Worm (Caenorhabditis elegans): ENCODE measurements around the gene F32A5.4.

DNA sequence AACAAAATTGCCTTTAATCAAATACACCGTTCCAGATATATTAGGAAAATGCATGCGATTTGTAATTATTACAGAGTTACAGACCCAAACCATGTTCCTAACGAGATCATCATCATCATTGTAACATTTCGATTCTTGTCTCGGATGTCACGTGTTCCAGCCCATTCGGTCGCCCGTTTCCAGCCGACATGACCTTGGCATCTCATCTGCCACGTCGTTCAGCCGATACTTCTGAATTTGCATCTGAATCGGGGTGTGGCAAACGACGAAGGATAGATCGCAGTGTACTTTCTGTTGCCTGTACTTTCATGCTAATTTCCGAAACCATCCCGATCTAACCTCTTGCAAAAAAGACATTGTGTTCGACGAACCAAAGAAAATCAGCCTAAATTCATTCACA, 10.8 kb downstream of the F32A5.4 start:
- TF ChIP-seq pha-4 (tag; optimal IDR thresholded peaks at IDR 0.05): no peak
- no peak for TF ChIP-seq M03D4.4 (tag; optimal IDR thresholded peaks at IDR 0.05)
- no peak for TF ChIP-seq unc-39 (tag; optimal IDR thresholded peaks at IDR 0.05)
- no peak for TF ChIP-seq nhr-237 (tag; optimal IDR thresholded peaks at IDR 0.05)

Data from whole organism, mixed stage, embryonic.